Fruit fly (Drosophila melanogaster) whole organism, embryonic: ENCODE measurements around the gene CG42693.

ENCODE experiments used
- ATbp ChIP-seq: fragments of 200-800 bp; sonication (Bioruptor generic); optimal IDR thresholded peaks from 2 replicates; lab custom pipeline; 2017; ENCODE audit warnings: missing biosample characterization, mild to moderate bottlenecking, missing genetic modification characterization, missing genetic modification reagents
- Bgb ChIP-seq: fragments of 200-800 bp; sonication (Bioruptor generic); IDR thresholded peaks from 2 replicates; pipeline ENCODE4 v1.3.6; 2022; ENCODE audit warnings: missing biosample characterization, missing genetic modification characterization; ENCODE audit not compliant: partially characterized antibody
- C15 ChIP-seq: fragments of 200-800 bp; sonication (Bioruptor generic); IDR thresholded peaks from 3 replicates; pipeline ENCODE4 v1.3.6; 2022; ENCODE audit warnings: missing biosample characterization, missing genetic modification characterization
- CG12104 ChIP-seq: fragments of 200-800 bp; sonication (Bioruptor generic); optimal IDR thresholded peaks from 3 replicates; lab custom pipeline; 2016; ENCODE audit warnings: missing biosample characterization, missing genetic modification characterization
- CG13894 ChIP-seq: fragments of 200-800 bp; sonication (Bioruptor generic); optimal IDR thresholded peaks from 3 replicates; lab custom pipeline; 2018; ENCODE audit warnings: missing biosample characterization, mild to moderate bottlenecking, missing genetic modification characterization, moderate library complexity
- CG14860 ChIP-seq: fragments of 200-800 bp; sonication (Bioruptor generic); IDR thresholded peaks from 3 replicates; pipeline ENCODE4 v1.3.6; 2022; ENCODE audit warnings: missing biosample characterization, missing genetic modification characterization; ENCODE audit not compliant: partially characterized antibody
- CG14965 ChIP-seq: fragments of 200-800 bp; sonication (Bioruptor generic); optimal IDR thresholded peaks from 2 replicates; lab custom pipeline; 2016; ENCODE audit warnings: missing biosample characterization, missing genetic modification characterization, borderline replicate concordance
- CG16813 ChIP-seq: fragments of 200-800 bp; sonication (Bioruptor generic); IDR thresholded peaks from 3 replicates; pipeline ENCODE4 v1.3.6; 2022; ENCODE audit warnings: missing biosample characterization, missing genetic modification characterization; ENCODE audit not compliant: partially characterized antibody
- CG17802 ChIP-seq: fragments of 200-800 bp; sonication (Bioruptor generic); optimal IDR thresholded peaks from 2 replicates; lab custom pipeline; 2018; ENCODE audit warnings: missing biosample characterization, mild to moderate bottlenecking, missing genetic modification characterization, moderate library complexity
- CG18011 ChIP-seq: fragments of 200-800 bp; sonication (Bioruptor generic); optimal IDR thresholded peaks from 2 replicates; lab custom pipeline; 2017; ENCODE audit warnings: missing biosample characterization, missing genetic modification characterization, mild to moderate bottlenecking, moderate library complexity, missing genotype
- CG18619 ChIP-seq: fragments of 200-800 bp; sonication (Bioruptor generic); optimal IDR thresholded peaks from 3 replicates; lab custom pipeline; 2017; ENCODE audit warnings: missing biosample characterization, mild to moderate bottlenecking, missing genetic modification characterization
- CG2889 ChIP-seq: fragments of 200-800 bp; sonication (Bioruptor generic); IDR thresholded peaks from 3 replicates; pipeline ENCODE4 v1.3.6; 2022; ENCODE audit warnings: missing biosample characterization, missing genetic modification characterization
- CG3995 ChIP-seq: fragments of 200-800 bp; sonication (Bioruptor generic); optimal IDR thresholded peaks from 3 replicates; lab custom pipeline; 2016; ENCODE audit warnings: missing biosample characterization, missing genetic modification characterization
- CG4617 ChIP-seq: fragments of 200-800 bp; sonication (Bioruptor generic); optimal IDR thresholded peaks from 3 replicates; lab custom pipeline; 2016; ENCODE audit warnings: missing biosample characterization, missing genetic modification characterization, borderline replicate concordance
- CG6272 ChIP-seq: fragments of 200-800 bp; sonication (Bioruptor generic); IDR thresholded peaks from 2 replicates; pipeline ENCODE4 v1.3.6; 2022; ENCODE audit warnings: missing biosample characterization, missing genetic modification characterization
- CG7271 ChIP-seq: fragments of 200-800 bp; sonication (Bioruptor generic); optimal IDR thresholded peaks from 2 replicates; lab custom pipeline; 2018; ENCODE audit warnings: missing biosample characterization, mild to moderate bottlenecking, missing genetic modification characterization, moderate library complexity
- CG7357 ChIP-seq: fragments of 200-800 bp; sonication (Bioruptor generic); IDR thresholded peaks from 3 replicates; pipeline ENCODE4 v1.3.6; 2022; ENCODE audit warnings: missing biosample characterization, missing genetic modification characterization
- CG7786 ChIP-seq: fragments of 200-800 bp; sonication (Bioruptor generic); optimal IDR thresholded peaks from 2 replicates; lab custom pipeline; 2016; ENCODE audit warnings: missing biosample characterization, missing genetic modification characterization
- CG8281 ChIP-seq: fragments of 200-800 bp; sonication (Bioruptor generic); optimal IDR thresholded peaks from 2 replicates; lab custom pipeline; 2018; ENCODE audit warnings: missing biosample characterization, mild to moderate bottlenecking, missing genetic modification characterization, moderate library complexity
- CG8765 ChIP-seq: fragments of 200-800 bp; sonication (Bioruptor generic); IDR thresholded peaks from 2 replicates; pipeline ENCODE4 v1.3.6; 2022; ENCODE audit warnings: missing biosample characterization, missing genetic modification characterization
- CG8924 ChIP-seq: fragments of 200-800 bp; optimal IDR thresholded peaks from 3 replicates; lab custom pipeline; 2019; ENCODE audit warnings: missing biosample characterization, mild to moderate bottlenecking, missing genetic modification characterization, moderate library complexity
- CG9932 ChIP-seq: fragments of 200-800 bp; sonication (Bioruptor generic); IDR thresholded peaks from 2 replicates; pipeline ENCODE4 v1.3.6; 2022; ENCODE audit warnings: missing biosample characterization, missing genetic modification characterization
- D ChIP-seq, 2 experiments: fragments of 200-800 bp in 1 of 2; fragments of >200 bp in 1 of 2; sonication (Bioruptor generic) in 1 of 2; optimal IDR thresholded peaks; 2 replicates in 1 of 2; 3 replicates in 1 of 2; lab custom pipeline; 2017; ENCODE audit warnings: mild to moderate bottlenecking in 1 of 2, missing biosample characterization in 1 of 2, missing genetic modification characterization in 1 of 2, missing genetic modification reagents in 1 of 2
- Dip2 ChIP-seq: fragments of 200-800 bp; sonication (Bioruptor generic); IDR thresholded peaks from 2 replicates; pipeline ENCODE4 v1.3.6; 2022; ENCODE audit warnings: missing biosample characterization, missing genetic modification characterization
- Dp ChIP-seq: fragments of 200-800 bp; sonication (Bioruptor generic); optimal IDR thresholded peaks from 2 replicates; lab custom pipeline; 2018; ENCODE audit warnings: missing biosample characterization, mild to moderate bottlenecking, missing genetic modification characterization, moderate library complexity
- Dref ChIP-seq: fragments of 200-800 bp; sonication (Bioruptor generic); IDR thresholded peaks from 2 replicates; pipeline ENCODE4 v1.3.6; 2022; ENCODE audit warnings: missing biosample characterization, missing genetic modification characterization
- Elba2 ChIP-seq: fragments of 200-800 bp; sonication (Bioruptor generic); optimal IDR thresholded peaks from 3 replicates; lab custom pipeline; 2016; ENCODE audit warnings: missing biosample characterization, missing genetic modification characterization
- NfI ChIP-seq: fragments of 200-800 bp; sonication (Bioruptor generic); optimal IDR thresholded peaks from 3 replicates; lab custom pipeline; 2018; ENCODE audit warnings: missing biosample characterization, mild to moderate bottlenecking, missing genetic modification characterization, moderate library complexity
- Pdp1 ChIP-seq, 2 experiments: fragments of 200-800 bp; sonication (Bioruptor generic); optimal IDR thresholded peaks; 3 replicates each; lab custom pipeline; 2016; ENCODE audit warnings: missing biosample characterization in 2 of 2, missing genetic modification characterization in 2 of 2, mild to moderate bottlenecking in 1 of 2, moderate library complexity in 1 of 2
- Spps ChIP-seq: fragments of 200-800 bp; sonication (Bioruptor generic); optimal IDR thresholded peaks from 2 replicates; lab custom pipeline; 2018; ENCODE audit warnings: missing biosample characterization, mild to moderate bottlenecking, missing genetic modification characterization
- Sry-β ChIP-seq: fragments of 200-800 bp; sonication (Bioruptor generic); optimal IDR thresholded peaks from 2 replicates; lab custom pipeline; 2018; ENCODE audit warnings: missing biosample characterization, mild to moderate bottlenecking, missing genetic modification characterization, moderate library complexity
- Tbp ChIP-seq: fragments of >200 bp; optimal IDR thresholded peaks from 2 replicates; lab custom pipeline; 2018; ENCODE audit warnings: missing biosample characterization, missing genetic modification characterization
- YL-1 ChIP-seq: fragments of 200-800 bp; sonication (Bioruptor generic); optimal IDR thresholded peaks from 3 replicates; lab custom pipeline; 2017; ENCODE audit warnings: missing biosample characterization, mild to moderate bottlenecking, missing genetic modification characterization
- amos ChIP-seq: fragments of 200-800 bp; sonication (Bioruptor generic); IDR thresholded peaks from 2 replicates; pipeline ENCODE4 v1.3.6; 2022; ENCODE audit warnings: missing biosample characterization, missing genetic modification characterization; ENCODE audit not compliant: partially characterized antibody
- chif ChIP-seq, 2 experiments: fragments of 200-800 bp; sonication (Bioruptor generic); optimal IDR thresholded peaks; 3 replicates each; lab custom pipeline; 2016; ENCODE audit warnings: missing biosample characterization in 2 of 2, missing genetic modification characterization in 2 of 2
- esg ChIP-seq: fragments of 200-800 bp; sonication (Bioruptor generic); conservative IDR thresholded peaks from 2 replicates; pipeline ENCODE4 v1.3.6; 2022; ENCODE audit warnings: missing biosample characterization, missing genetic modification characterization
- gcm2 ChIP-seq: fragments of 200-800 bp; sonication (Bioruptor generic); optimal IDR thresholded peaks from 2 replicates; lab custom pipeline; 2016; ENCODE audit warnings: missing biosample characterization, missing genetic modification characterization
- grn ChIP-seq: fragments of 200-800 bp; sonication (Bioruptor generic); optimal IDR thresholded peaks from 3 replicates; lab custom pipeline; 2017; ENCODE audit warnings: missing biosample characterization, missing genetic modification characterization
- ham ChIP-seq: fragments of 200-800 bp; sonication (Bioruptor generic); IDR thresholded peaks from 2 replicates; pipeline ENCODE4 v1.3.6; 2022; ENCODE audit warnings: missing biosample characterization, missing genetic modification characterization
- jing ChIP-seq: fragments of 200-800 bp; sonication (Bioruptor generic); optimal IDR thresholded peaks from 2 replicates; lab custom pipeline; 2018; ENCODE audit warnings: missing biosample characterization, mild to moderate bottlenecking, missing genetic modification characterization
- kni ChIP-seq: fragments of 200-800 bp; sonication (Bioruptor generic); optimal IDR thresholded peaks from 3 replicates; lab custom pipeline; 2017; ENCODE audit warnings: mild to moderate bottlenecking, missing biosample characterization, missing genetic modification reagents, missing genetic modification characterization
- knrl ChIP-seq: fragments of 200-800 bp; sonication (Bioruptor generic); IDR thresholded peaks from 3 replicates; pipeline ENCODE4 v1.3.6; 2022; ENCODE audit warnings: missing biosample characterization, missing genetic modification characterization; ENCODE audit not compliant: partially characterized antibody
- oc ChIP-seq: fragments of 200-800 bp; sonication (Bioruptor generic); optimal IDR thresholded peaks from 2 replicates; lab custom pipeline; 2018; ENCODE audit warnings: missing biosample characterization, mild to moderate bottlenecking, missing genetic modification characterization, moderate library complexity
- ranshi ChIP-seq: fragments of 200-800 bp; sonication (Bioruptor generic); IDR thresholded peaks from 2 replicates; pipeline ENCODE4 v1.3.6; 2022; ENCODE audit warnings: missing biosample characterization, missing genetic modification characterization
- row ChIP-seq: fragments of 200-800 bp; sonication (Bioruptor generic); IDR thresholded peaks from 3 replicates; pipeline ENCODE4 v1.3.6; 2022; ENCODE audit warnings: missing biosample characterization, missing genetic modification characterization
- shn ChIP-seq: fragments of 200-800 bp; sonication (Bioruptor generic); optimal IDR thresholded peaks from 3 replicates; lab custom pipeline; 2016; ENCODE audit warnings: missing biosample characterization, missing genetic modification characterization
- stwl ChIP-seq: fragments of 200-800 bp; sonication (Bioruptor generic); optimal IDR thresholded peaks from 3 replicates; lab custom pipeline; 2018; ENCODE audit warnings: missing biosample characterization, mild to moderate bottlenecking, missing genetic modification characterization, moderate library complexity
- vvl ChIP-seq: fragments of 200-800 bp; sonication (Bioruptor generic); IDR thresholded peaks from 2 replicates; pipeline ENCODE4 v1.3.6; 2022; ENCODE audit warnings: missing biosample characterization, missing genetic modification characterization
- zen2 ChIP-seq: fragments of 200-800 bp; sonication (Bioruptor generic); IDR thresholded peaks from 3 replicates; pipeline ENCODE4 v1.3.6; 2022; ENCODE audit warnings: missing biosample characterization, missing genetic modification characterization; ENCODE audit not compliant: partially characterized antibody

Gene CG42693

DNA sequence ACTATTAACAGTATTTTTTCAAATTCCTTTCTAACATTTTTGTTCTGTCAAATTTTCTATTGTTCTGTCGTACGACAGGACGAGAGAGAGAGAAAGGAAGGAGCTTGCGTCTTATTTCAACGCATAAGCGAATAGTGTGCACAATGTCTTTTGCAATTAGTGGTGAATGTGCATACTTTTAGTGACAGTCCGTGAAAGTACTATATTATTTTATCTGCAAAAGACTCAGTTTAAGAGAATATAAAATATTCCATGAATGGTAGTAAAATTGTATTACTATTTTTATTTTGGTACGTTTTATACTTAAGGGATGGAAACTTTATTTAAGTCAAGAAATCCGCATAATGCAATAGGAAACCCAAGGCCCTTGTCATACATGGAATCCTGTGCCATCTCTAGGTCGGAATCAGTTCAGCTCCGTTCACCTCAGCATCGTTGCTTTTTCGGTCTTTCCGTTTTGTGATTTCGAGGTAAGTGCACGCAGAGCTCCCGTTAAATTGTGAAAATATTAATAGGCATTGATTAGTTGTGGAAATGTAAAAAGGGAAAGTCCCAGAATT lies 30.0 kb upstream of the CG42693 start, which contains the start of gene eEF1alpha2:
eEF1alpha2 (plus strand) TSS at position 409 of the 560 bp plus-strand sequence.
- TF ChIP-seq CG14860 (GFP tag; lab: Robert Waterston, UW) (no peak), Dp (GFP tag; lab: Kevin White, UChicago) (no peak), oc (tag; lab: Kevin White, UChicago) (no peak), CG8924 (tag; lab: Kevin White, UChicago) (no peak), CG7786 (no peak), NfI (GFP tag; lab: Kevin White, UChicago) (no peak), CG4617 (GFP tag; lab: Kevin White, UChicago) (no peak), gcm2 (GFP tag; lab: Kevin White, UChicago) (no peak), CG8281 (no peak), D (optimal IDR thresholded peaks at IDR 0.05; lab: Kevin White, UChicago) (no peak), D (GFP tag; optimal IDR thresholded peaks at IDR 0.05; lab: Kevin White, UChicago) (no peak), knrl (GFP tag; lab: Robert Waterston, UW) (peak; percentile 43; the same call in 2 of the 3 replicates), Tbp (GFP tag; lab: Kevin White, UChicago) (no peak), shn (GFP tag; lab: Kevin White, UChicago) (no peak), Spps (tag; lab: Kevin White, UChicago) (no peak), kni (GFP tag; lab: Kevin White, UChicago) (no peak), Bgb (GFP tag; lab: Robert Waterston, UW) (0 out of 2 replicates have a peak, but pooled peaks have one; percentile 30), CG2889 (GFP tag; lab: Robert Waterston, UW) (no peak), Dref (GFP tag; lab: Robert Waterston, UW) (no peak), Dip2 (GFP tag; lab: Robert Waterston, UW) (no peak), CG8765 (GFP tag; lab: Robert Waterston, UW) (no peak), Pdp1 (GFP tag; optimal IDR thresholded peaks at IDR 0.05; lab: Kevin White, UChicago) (no peak), ranshi (GFP tag; lab: Robert Waterston, UW) (no peak), CG6272 (GFP tag; lab: Robert Waterston, UW) (no peak), jing (GFP tag; lab: Kevin White, UChicago) (no peak), CG12104 (GFP tag; lab: Kevin White, UChicago) (no peak), CG9932 (GFP tag; lab: Robert Waterston, UW) (no peak), zen2 (GFP tag; lab: Robert Waterston, UW) (no peak), CG16813 (0 out of 3 replicates have a peak, but pooled peaks have one; percentile 22), CG14965 (GFP tag; lab: Kevin White, UChicago) (no peak), CG13894 (tag; lab: Kevin White, UChicago) (no peak), Elba2 (GFP tag; lab: Kevin White, UChicago) (peak; percentile 53), CG3995 (GFP tag; lab: Kevin White, UChicago) (no peak), stwl (peak; percentile 20), C15 (no peak), ATbp (GFP tag; lab: Kevin White, UChicago) (no peak), Sry-β (GFP tag; lab: Kevin White, UChicago) (peak; percentile 31), esg (GFP tag; lab: Robert Waterston, UW) (no peak), chif (GFP tag; optimal IDR thresholded peaks at IDR 0.05; lab: Kevin White, UChicago) (no peak), YL-1 (GFP tag; lab: Kevin White, UChicago) (no peak), grn (GFP tag; lab: Kevin White, UChicago) (no peak), CG18619 (GFP tag; lab: Kevin White, UChicago) (no peak), CG17802 (peak; percentile 95), CG7357 (no peak), amos (GFP tag; lab: Robert Waterston, UW) (0 out of 2 replicates have a peak, but pooled peaks have one; percentile 17), row (GFP tag; lab: Robert Waterston, UW) (peak; percentile 58; the same call in 2 of the 3 replicates), CG18011 (GFP tag; lab: Kevin White, UChicago) (no peak), vvl (GFP tag; lab: Robert Waterston, UW) (no peak), CG7271 (tag; lab: Kevin White, UChicago) (no peak), ham (GFP tag; lab: Robert Waterston, UW) (no peak)
